Worm (Caenorhabditis elegans) whole organism, L4 larva: Measurements from ENCODE around the gene C02B8.3.
A peak's percentile ranks its signal among the peaks of the same experiment; 100 is the strongest.

Experiments
- Y5F2A.4 ChIP-seq: fragments of 200-800 bp; sonication (Bioruptor generic); optimal IDR thresholded peaks from 2 replicates; lab custom pipeline; 2018; ENCODE audit warnings: mild to moderate bottlenecking, missing genetic modification characterization, missing compliant biosample characterization
- ZK337.2 ChIP-seq: fragments of 200-800 bp; sonication (Bioruptor generic); IDR thresholded peaks from 2 replicates; pipeline ENCODE4 v1.3.6; 2022; ENCODE audit warnings: missing genetic modification reagents, missing genetic modification characterization, missing compliant biosample characterization
- ZK546.5 ChIP-seq, 2 experiments: sonication (generic microtip); optimal IDR thresholded peaks; 2 replicates each; lab custom pipeline; 2017; ENCODE audit warnings: missing biosample characterization in 2 of 2, missing genetic modification characterization in 2 of 2
- aha-1 ChIP-seq: fragments of 150-350 bp; peaks from one replicate; lab custom pipeline; 2014; ENCODE audit warnings: missing biosample characterization, missing genetic modification characterization
- arid-1 ChIP-seq: fragments of 200-800 bp; sonication (Bioruptor generic); conservative IDR thresholded peaks from 2 replicates; pipeline ENCODE4 v1.3.6; 2022; ENCODE audit warnings: missing genetic modification reagents, missing genetic modification characterization, missing compliant biosample characterization
- attf-4 ChIP-seq: sonication (generic microtip); optimal IDR thresholded peaks from 3 replicates; lab custom pipeline; 2017; ENCODE audit warnings: missing biosample characterization, missing genetic modification characterization
- ceh-32 ChIP-seq: sonication (generic microtip); optimal IDR thresholded peaks from 2 replicates; lab custom pipeline; 2016; ENCODE audit warnings: mild to moderate bottlenecking, missing genetic modification characterization, missing compliant biosample characterization; ENCODE audit not compliant: poor library complexity
- ctbp-1 ChIP-seq: fragments of 200-800 bp; sonication (Bioruptor generic); IDR thresholded peaks from 2 replicates; pipeline ENCODE4 v1.3.6; 2022; ENCODE audit warnings: missing genetic modification reagents, missing genetic modification characterization, missing compliant biosample characterization
- daf-19 ChIP-seq: fragments of 200-800 bp; sonication (Bioruptor generic); conservative IDR thresholded peaks from 2 replicates; pipeline ENCODE4 v1.3.6; 2022; ENCODE audit warnings: missing genetic modification characterization, missing compliant biosample characterization
- daf-8 ChIP-seq: fragments of 200-800 bp; sonication (Bioruptor generic); IDR thresholded peaks from 2 replicates; pipeline ENCODE4 v1.3.6; 2022; ENCODE audit warnings: missing genetic modification characterization, missing compliant biosample characterization
- dpl-1 ChIP-seq: fragments of 150-350 bp; optimal IDR thresholded peaks from 2 replicates; lab custom pipeline; 2014; ENCODE audit warnings: missing biosample characterization, missing genetic modification reagents, missing genetic modification characterization
- duxl-1 ChIP-seq: sonication (generic microtip); optimal IDR thresholded peaks from 2 replicates; lab custom pipeline; 2016; ENCODE audit warnings: mild to moderate bottlenecking, missing genetic modification characterization, moderate library complexity, missing compliant biosample characterization; ENCODE audit not compliant: poor library complexity
- dve-1 ChIP-seq: sonication (generic microtip); optimal IDR thresholded peaks from 2 replicates; lab custom pipeline; 2017; ENCODE audit warnings: antibody characterized with exemption, mild to moderate bottlenecking, missing genetic modification characterization, missing compliant biosample characterization; ENCODE audit not compliant: insufficient read depth
- egl-27 ChIP-seq: sonication (generic microtip); optimal IDR thresholded peaks from 3 replicates; lab custom pipeline; 2017; ENCODE audit warnings: missing biosample characterization, missing genetic modification reagents, missing genetic modification characterization
- egl-43 ChIP-seq: fragments of 200-800 bp; sonication (Bioruptor generic); IDR thresholded peaks from 2 replicates; pipeline ENCODE4 v1.3.6; 2022; ENCODE audit warnings: missing genetic modification reagents, missing genetic modification characterization, missing compliant biosample characterization
- fkh-10 ChIP-seq: fragments of 150-350 bp; optimal IDR thresholded peaks from 2 replicates; lab custom pipeline; 2014; ENCODE audit warnings: missing biosample characterization, missing genetic modification reagents, missing genetic modification characterization
- hif-1 ChIP-seq, 2 experiments: sonication (generic microtip); optimal IDR thresholded peaks; 2 replicates each; lab custom pipeline; 2016 to 2017; ENCODE audit warnings: missing compliant biosample characterization in 2 of 2, missing genetic modification characterization in 2 of 2, missing genetic modification reagents in 2 of 2, missing genotype in 2 of 2, mild to moderate bottlenecking in 1 of 2
- hmg-1.1 ChIP-seq: fragments of 200-800 bp; sonication (Bioruptor generic); IDR thresholded peaks from 2 replicates; pipeline ENCODE4 v1.3.6; 2022; ENCODE audit warnings: missing genetic modification reagents, missing genetic modification characterization, missing compliant biosample characterization
- jun-1 ChIP-seq: fragments of 150-350 bp; optimal IDR thresholded peaks from 2 replicates; lab custom pipeline; 2014; ENCODE audit warnings: missing biosample characterization, missing genetic modification reagents, missing genetic modification characterization
- lin-29 ChIP-seq: fragments of 200-800 bp; sonication (Bioruptor generic); IDR thresholded peaks from 2 replicates; pipeline ENCODE4 v1.3.6; 2022; ENCODE audit warnings: missing genetic modification reagents, missing genetic modification characterization, missing compliant biosample characterization
- lin-38 ChIP-seq: fragments of 200-800 bp; sonication (Bioruptor generic); IDR thresholded peaks from 2 replicates; pipeline ENCODE4 v1.3.6; 2022; ENCODE audit warnings: missing genetic modification reagents, missing genetic modification characterization, missing compliant biosample characterization
- lin-39 ChIP-seq: fragments of 150-350 bp; optimal IDR thresholded peaks from 2 replicates; lab custom pipeline; 2014; ENCODE audit warnings: missing biosample characterization, missing genetic modification reagents, missing genetic modification characterization
- lir-3 ChIP-seq: sonication (generic microtip); optimal IDR thresholded peaks from 2 replicates; lab custom pipeline; 2016; ENCODE audit warnings: mild to moderate bottlenecking, missing genetic modification characterization, missing compliant biosample characterization
- lsy-2 ChIP-seq, 2 experiments: fragments of 150-350 bp in 1 of 2; sonication (generic microtip) in 1 of 2; optimal IDR thresholded peaks; 2 replicates each; lab custom pipeline; 2014 to 2017; ENCODE audit warnings: missing biosample characterization in 2 of 2, missing genetic modification characterization in 2 of 2
- madf-9 ChIP-seq: fragments of 200-800 bp; sonication (Bioruptor generic); conservative IDR thresholded peaks from 2 replicates; pipeline ENCODE4 v1.3.6; 2022; ENCODE audit warnings: missing genetic modification reagents, missing genetic modification characterization, missing compliant biosample characterization
- mdt-29 ChIP-seq: fragments of 200-800 bp; sonication (Bioruptor generic); IDR thresholded peaks from 2 replicates; pipeline ENCODE4 v1.3.6; 2022; ENCODE audit warnings: missing genetic modification reagents, missing genetic modification characterization, missing compliant biosample characterization
- mep-1 ChIP-seq: fragments of 150-350 bp; sonication (generic microtip); optimal IDR thresholded peaks from 3 replicates; lab custom pipeline; 2014; ENCODE audit warnings: missing biosample characterization, missing genetic modification characterization
- mes-2 ChIP-seq: sonication (generic microtip); optimal IDR thresholded peaks from 2 replicates; lab custom pipeline; 2016; ENCODE audit warnings: missing genotype, mild to moderate bottlenecking, missing genetic modification characterization, missing compliant biosample characterization; ENCODE audit not compliant: poor library complexity, severe bottlenecking
- mxl-2 ChIP-seq: fragments of 200-800 bp; sonication (Bioruptor generic); conservative IDR thresholded peaks from 2 replicates; pipeline ENCODE4 v1.3.6; 2022; ENCODE audit warnings: missing genetic modification reagents, missing genetic modification characterization, missing compliant biosample characterization
- nhr-102 ChIP-seq: sonication (generic microtip); optimal IDR thresholded peaks from 2 replicates; lab custom pipeline; 2016; ENCODE audit warnings: mild to moderate bottlenecking, missing genetic modification characterization, moderate library complexity, missing compliant biosample characterization
- nhr-111 ChIP-seq: fragments of 200-800 bp; sonication (Bioruptor generic); optimal IDR thresholded peaks from 2 replicates; lab custom pipeline; 2018; ENCODE audit warnings: mild to moderate bottlenecking, missing genetic modification characterization, missing compliant biosample characterization
- nhr-237 ChIP-seq: sonication (generic microtip); optimal IDR thresholded peaks from 2 replicates; lab custom pipeline; 2017; ENCODE audit warnings: missing biosample characterization, missing genetic modification characterization
- nhr-42 ChIP-seq: fragments of 200-800 bp; sonication (Bioruptor generic); IDR thresholded peaks from 2 replicates; pipeline ENCODE4 v1.3.6; 2022; ENCODE audit warnings: missing genetic modification characterization, missing compliant biosample characterization
- nhr-48 ChIP-seq: sonication (generic microtip); optimal IDR thresholded peaks from 2 replicates; lab custom pipeline; 2016; ENCODE audit warnings: mild to moderate bottlenecking, missing genetic modification characterization, missing compliant biosample characterization
- nhr-6 ChIP-seq: fragments of 150-350 bp; optimal IDR thresholded peaks from 2 replicates; lab custom pipeline; 2014; ENCODE audit warnings: missing biosample characterization, missing genetic modification characterization
- nhr-76 ChIP-seq: fragments of 150-350 bp; optimal IDR thresholded peaks from 2 replicates; lab custom pipeline; 2014; ENCODE audit warnings: missing biosample characterization, missing genetic modification characterization
- rbr-2 ChIP-seq: sonication (generic microtip); optimal IDR thresholded peaks from 2 replicates; lab custom pipeline; 2016; ENCODE audit warnings: missing genotype, missing genetic modification characterization, missing compliant biosample characterization
- saeg-2 ChIP-seq: fragments of 200-800 bp; sonication (Bioruptor generic); IDR thresholded peaks from 2 replicates; pipeline ENCODE4 v1.3.6; 2022; ENCODE audit warnings: missing genetic modification reagents, missing genetic modification characterization, missing compliant biosample characterization
- sdz-12 ChIP-seq: fragments of 200-800 bp; sonication (Bioruptor generic); optimal IDR thresholded peaks from 2 replicates; lab custom pipeline; 2018; ENCODE audit warnings: mild to moderate bottlenecking, missing genetic modification characterization, missing compliant biosample characterization
- set-16 ChIP-seq: fragments of 200-800 bp; sonication (Bioruptor generic); IDR thresholded peaks from 2 replicates; pipeline ENCODE4 v1.3.6; 2022; ENCODE audit warnings: missing genetic modification reagents, missing genetic modification characterization, missing compliant biosample characterization
- snpc-1.2 ChIP-seq: fragments of 200-800 bp; sonication (Bioruptor generic); IDR thresholded peaks from 2 replicates; pipeline ENCODE4 v1.3.6; 2022; ENCODE audit warnings: missing genetic modification reagents, missing genetic modification characterization, missing compliant biosample characterization
- snpc-4 ChIP-seq: fragments of 150-350 bp; optimal IDR thresholded peaks from 2 replicates; lab custom pipeline; 2014; ENCODE audit warnings: missing biosample characterization, missing genetic modification characterization
- tra-1 ChIP-seq: fragments of 200-800 bp; sonication (Bioruptor generic); IDR thresholded peaks from 2 replicates; pipeline ENCODE4 v1.3.6; 2022; ENCODE audit warnings: missing genetic modification reagents, missing genetic modification characterization, missing compliant biosample characterization
- zag-1 ChIP-seq: fragments of 150-350 bp; optimal IDR thresholded peaks from 2 replicates; lab custom pipeline; 2014; ENCODE audit warnings: missing biosample characterization, missing genetic modification characterization
- zfp-2 ChIP-seq: sonication (generic microtip); optimal IDR thresholded peaks from 2 replicates; lab custom pipeline; 2016; ENCODE audit warnings: mild to moderate bottlenecking, missing genetic modification characterization, missing compliant biosample characterization
- zfp-3 ChIP-seq: fragments of 200-800 bp; sonication (Bioruptor generic); conservative IDR thresholded peaks from 2 replicates; pipeline ENCODE4 v1.3.6; 2022; ENCODE audit warnings: missing genetic modification reagents, missing genetic modification characterization, missing compliant biosample characterization
- ztf-11 ChIP-seq: fragments of 150-350 bp; optimal IDR thresholded peaks from 2 replicates; lab custom pipeline; 2014; ENCODE audit warnings: missing biosample characterization, missing genetic modification characterization
- ztf-7 ChIP-seq: fragments of 150-350 bp; optimal IDR thresholded peaks from 2 replicates; lab custom pipeline; 2014; ENCODE audit warnings: missing biosample characterization, missing genetic modification characterization

C02B8.3 gene

DNA sequence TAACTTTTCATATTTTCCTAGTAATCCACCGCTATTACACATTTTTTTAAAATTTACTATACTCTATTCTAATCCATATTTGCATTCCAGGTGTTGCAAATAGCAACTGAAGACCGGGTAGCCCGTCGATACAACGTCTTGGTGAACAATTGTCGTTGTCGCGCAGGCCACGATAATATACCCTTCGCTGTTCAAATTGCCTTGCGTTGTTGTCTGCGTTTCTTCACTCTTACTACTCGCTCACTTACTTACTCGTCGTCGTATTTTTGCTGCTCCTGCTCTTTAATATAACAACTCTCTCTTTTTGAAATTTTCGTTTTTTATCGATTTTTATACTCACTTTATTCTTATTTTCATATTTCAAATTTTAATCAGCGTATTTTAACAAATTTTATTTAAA, 35.3 kb upstream of the C02B8.3 start, which contains the start of gene K07E3.2:
K07E3.2 (plus strand) TSS at position 400 of the 400 bp plus-strand sequence.
- no peak for TF ChIP-seq mxl-2
- peak; percentile 66 for TF ChIP-seq mes-2
- TF ChIP-seq hmg-1.1 (GFP tag; lab: Robert Waterston, UW), result peak; percentile 84
- peak; percentile 41 for TF ChIP-seq mep-1 (tag; lab: Kevin White, UChicago)
- TF ChIP-seq sdz-12 (GFP tag; lab: Kevin White, UChicago), result no peak
- peak; percentile 29 for TF ChIP-seq rbr-2 (tag; lab: Kevin White, UChicago)
- no peak for TF ChIP-seq nhr-48 (tag; lab: Kevin White, UChicago)
- TF ChIP-seq ztf-7, result peak; percentile 1
- peak; percentile 50 for TF ChIP-seq aha-1 (tag; lab: Kevin White, UChicago)
- peak; percentile 3 for TF ChIP-seq dve-1
- no peak for TF ChIP-seq zag-1
- TF ChIP-seq duxl-1, result peak; percentile 37
- peak; percentile 52 for TF ChIP-seq nhr-102 (tag; lab: Kevin White, UChicago)

DNA sequence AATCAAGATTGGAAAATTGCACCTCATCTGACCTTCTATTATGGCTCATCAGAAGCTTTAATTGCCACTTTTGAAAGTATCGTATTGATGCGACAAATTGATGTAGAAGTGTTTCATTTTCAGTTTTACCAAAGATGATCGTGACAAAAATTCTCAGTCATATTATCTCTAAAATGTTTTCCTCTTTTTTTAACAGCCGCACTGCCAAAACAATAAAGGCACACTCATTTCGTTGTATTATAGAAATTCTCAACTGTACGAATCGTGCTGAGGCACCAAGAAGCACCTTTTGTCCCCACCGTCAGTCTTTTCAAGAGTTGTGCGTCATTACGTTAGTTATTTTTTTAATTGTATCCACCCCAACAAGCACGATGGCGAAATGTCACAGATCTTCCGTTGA, 31.3 kb upstream of the C02B8.3 start, which contains the start of gene K07E3.9:
K07E3.9 (plus strand) TSS at position 301 of the 400 bp plus-strand sequence.
- TF ChIP-seq Y5F2A.4 (no peak), zfp-2 (tag; lab: Kevin White, UChicago) (no peak), daf-19 (no peak), nhr-42 (no peak)
- TF ChIP-seq, all 104 proteins: peak for 0

DNA sequence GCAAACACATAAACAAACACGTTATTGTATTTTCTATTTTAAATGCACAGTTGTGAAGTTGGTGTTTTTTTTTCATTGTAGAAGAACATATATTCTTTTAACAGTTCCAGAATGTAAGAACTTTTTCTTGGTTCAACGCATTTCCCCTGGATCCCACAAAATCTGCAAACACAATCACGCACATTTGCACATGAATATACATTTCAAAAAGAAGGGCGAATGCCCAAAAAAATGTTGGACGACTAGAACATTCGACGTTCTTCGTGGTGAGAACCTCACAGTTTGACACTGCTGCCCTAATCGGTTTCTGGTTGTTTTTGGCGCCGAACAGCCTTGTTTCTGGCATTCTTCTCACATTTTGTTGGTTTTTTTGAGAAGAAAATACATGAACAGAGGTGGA, 29.7 kb upstream of the C02B8.3 start:
- TF ChIP-seq nhr-111 (GFP tag; lab: Kevin White, UChicago), result no peak
- TF ChIP-seq nhr-76 (tag; lab: Kevin White, UChicago), result no peak
- TF ChIP-seq lir-3 (tag; lab: Kevin White, UChicago), result no peak
- no peak for TF ChIP-seq mdt-29 (GFP tag; lab: Robert Waterston, UW)
- TF ChIP-seq hif-1 (tag; optimal IDR thresholded peaks at IDR 0.05; lab: Kevin White, UChicago), result no peak
- TF ChIP-seq lin-29 (GFP tag; lab: Robert Waterston, UW), result no peak
- no peak for TF ChIP-seq ceh-32 (tag; lab: Kevin White, UChicago)
- no peak for TF ChIP-seq egl-27 (tag; lab: Kevin White, UChicago)
- 0 out of 2 replicates have a peak, but pooled peaks have one; percentile 19 for TF ChIP-seq ctbp-1 (GFP tag; lab: Robert Waterston, UW)
- TF ChIP-seq mes-2, result peak; percentile 71
- TF ChIP-seq ZK546.5 (tag; optimal IDR thresholded peaks at IDR 0.05; lab: Kevin White, UChicago), result no peak
- no peak for TF ChIP-seq snpc-1.2 (GFP tag; lab: Robert Waterston, UW)
- no peak for TF ChIP-seq zfp-2 (tag; lab: Kevin White, UChicago)
- TF ChIP-seq daf-8 (GFP tag; lab: Robert Waterston, UW), result no peak
- no peak for TF ChIP-seq nhr-102 (tag; lab: Kevin White, UChicago)
- TF ChIP-seq lin-38 (GFP tag; lab: Robert Waterston, UW), result no peak
- TF ChIP-seq snpc-4 (tag; lab: Kevin White, UChicago), result no peak
- TF ChIP-seq nhr-42, result no peak
- TF ChIP-seq Y5F2A.4, result no peak
- no peak for TF ChIP-seq egl-43 (GFP tag; lab: Robert Waterston, UW)
- TF ChIP-seq nhr-237, result no peak
- TF ChIP-seq arid-1 (GFP tag; lab: Robert Waterston, UW), result no peak
- TF ChIP-seq tra-1 (GFP tag; lab: Robert Waterston, UW), result no peak
- TF ChIP-seq nhr-6 (tag; lab: Kevin White, UChicago), result no peak
- no peak for TF ChIP-seq lsy-2 (tag; optimal IDR thresholded peaks at IDR 0.05; lab: Kevin White, UChicago)
- TF ChIP-seq attf-4 (tag; lab: Kevin White, UChicago), result no peak
- no peak for TF ChIP-seq ztf-11
- no peak for TF ChIP-seq saeg-2 (GFP tag; lab: Robert Waterston, UW)
- no peak for TF ChIP-seq zfp-3 (GFP tag; lab: Robert Waterston, UW)
- TF ChIP-seq set-16 (GFP tag; lab: Robert Waterston, UW), result no peak
- no peak for TF ChIP-seq ZK337.2 (GFP tag; lab: Robert Waterston, UW)
- no peak for TF ChIP-seq fkh-10 (GFP tag; lab: Kevin White, UChicago)
- no peak for TF ChIP-seq madf-9 (GFP tag; lab: Robert Waterston, UW)
- no peak for TF ChIP-seq jun-1 (tag; lab: Kevin White, UChicago)
- TF ChIP-seq dpl-1 (GFP tag; lab: Kevin White, UChicago), result peak; percentile 55
- TF ChIP-seq lin-39, result no peak
- TF ChIP-seq mep-1 (tag; lab: Kevin White, UChicago), result peak; percentile 75
